Worm (Caenorhabditis elegans): ENCODE results near the gene K10D2.8.

DNA sequence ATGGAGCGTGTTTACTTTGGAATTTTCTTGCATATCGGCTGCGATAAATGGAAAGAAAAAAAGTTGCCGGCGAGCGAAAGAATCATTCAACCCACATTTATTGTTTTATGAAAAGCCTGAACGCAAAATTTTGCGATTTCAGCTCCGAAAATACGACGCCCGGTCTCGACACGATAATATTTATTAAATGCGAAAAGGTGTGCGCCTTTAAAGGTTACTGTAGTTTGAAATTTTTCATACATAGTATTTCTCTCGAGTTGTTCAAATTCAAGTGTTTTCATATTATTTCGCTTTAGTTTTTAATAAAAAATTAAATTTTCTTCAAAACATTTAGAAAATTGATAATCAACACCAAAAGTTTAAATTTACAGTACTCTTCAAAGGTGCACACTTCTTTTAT lies 20.5 kb downstream of the K10D2.8 start, which contains the start of gene syx-16:
- TF ChIP-seq lin-54 (GFP tag; optimal IDR thresholded peaks at IDR 0.05) (peak; percentile 33), ceh-100 (GFP tag; IDR thresholded peaks at IDR 0.05) (no peak)
